4 worm cellular contexts compared by ENCODE assay signal in genomic region chrX:2074055-2074454, ce11.
A peak's percentile ranks its signal among the peaks of the same experiment; 100 is the strongest.
TF ChIP-seq lines count a peak whose summit lies in the region.

txdc-12.2 (plus strand) TSS chrX:2074450.

TF ChIP-seq in whole organism, L1 larva, 84 proteins besides CTCF, POLR2A, EP300 and RAD21:
- TF ChIP-seq elt-3 (tag; optimal IDR thresholded peaks at IDR 0.05; lab: Kevin White, UChicago) (peak in 1 of 6 experiments; percentile 23), isw-1 (GFP tag; IDR thresholded peaks at IDR 0.05; lab: Robert Waterston, UW) (no peak), ztf-4 (tag; optimal IDR thresholded peaks at IDR 0.05; lab: Kevin White, UChicago) (no peak), nhr-71 (tag; optimal IDR thresholded peaks at IDR 0.05; lab: Kevin White, UChicago) (peak; percentile 18), ets-5 (GFP tag; IDR thresholded peaks at IDR 0.05; lab: Robert Waterston, UW) (no peak), nhr-20 (tag; optimal IDR thresholded peaks at IDR 0.05; lab: Kevin White, UChicago) (peak; percentile 26), ces-1 (GFP tag; optimal IDR thresholded peaks at IDR 0.05; lab: Kevin White, UChicago) (no peak), lin-14 (GFP tag; optimal IDR thresholded peaks at IDR 0.05; lab: Kevin White, UChicago) (peak; percentile 69), nhr-84 (tag; optimal IDR thresholded peaks at IDR 0.05; lab: Kevin White, UChicago) (no peak), mep-1 (tag; optimal IDR thresholded peaks at IDR 0.05; lab: Kevin White, UChicago) (peak; percentile 58), aly-2 (tag; optimal IDR thresholded peaks at IDR 0.05; lab: Kevin White, UChicago) (no peak), unc-98 (GFP tag; IDR thresholded peaks at IDR 0.05; lab: Robert Waterston, UW) (no peak), nhr-47 (tag; optimal IDR thresholded peaks at IDR 0.05; lab: Kevin White, UChicago) (no peak), snu-23 (GFP tag; optimal IDR thresholded peaks at IDR 0.05; lab: Kevin White, UChicago) (peak; percentile 45), ztf-11 (tag; optimal IDR thresholded peaks at IDR 0.05; lab: Kevin White, UChicago) (no peak), fos-1 (tag; optimal IDR thresholded peaks at IDR 0.05; lab: Kevin White, UChicago) (no peak), rnt-1 (tag; optimal IDR thresholded peaks at IDR 0.05; lab: Kevin White, UChicago) (peak; percentile 10), tlp-1 (tag; optimal IDR thresholded peaks at IDR 0.05; lab: Kevin White, UChicago) (no peak), nhr-237 (tag; optimal IDR thresholded peaks at IDR 0.05; lab: Kevin White, UChicago) (no peak), dpl-1 (GFP tag; optimal IDR thresholded peaks at IDR 0.05; lab: Kevin White, UChicago) (no peak), lin-15B (tag; optimal IDR thresholded peaks at IDR 0.05; lab: Kevin White, UChicago) (no peak), vab-15 (tag; optimal IDR thresholded peaks at IDR 0.05; lab: Kevin White, UChicago) (no peak), aha-1 (tag; optimal IDR thresholded peaks at IDR 0.05; lab: Kevin White, UChicago) (no peak), blmp-1 (tag; optimal IDR thresholded peaks at IDR 0.05; lab: Kevin White, UChicago) (peak; percentile 87), nhr-85 (tag; lab: Kevin White, UChicago) (peak; percentile 73)

TF ChIP-seq in whole organism, L2 larva, 48 proteins besides CTCF, POLR2A, EP300 and RAD21:
- TF ChIP-seq lin-13 (GFP tag; optimal IDR thresholded peaks at IDR 0.05; lab: Kevin White, UChicago) (no peak), nhr-21 (tag; optimal IDR thresholded peaks at IDR 0.05; lab: Kevin White, UChicago) (no peak), fos-1 (tag; optimal IDR thresholded peaks at IDR 0.05; lab: Kevin White, UChicago) (peak; percentile 1), sma-9 (GFP tag; optimal IDR thresholded peaks at IDR 0.05; lab: Kevin White, UChicago) (no peak), sma-9 (tag; optimal IDR thresholded peaks at IDR 0.05; lab: Kevin White, UChicago) (no peak), C34F6.9 (tag; optimal IDR thresholded peaks at IDR 0.05; lab: Kevin White, UChicago) (no peak), nhr-25 (tag; optimal IDR thresholded peaks at IDR 0.05; lab: Kevin White, UChicago) (no peak), nhr-6 (tag; optimal IDR thresholded peaks at IDR 0.05; lab: Kevin White, UChicago) (no peak), ZK546.5 (tag; optimal IDR thresholded peaks at IDR 0.05; lab: Kevin White, UChicago) (no peak)

TF ChIP-seq in whole organism, L3 larva, 47 proteins besides CTCF, POLR2A, EP300 and RAD21:
- no peak for TF ChIP-seq pha-4 (tag; optimal IDR thresholded peaks at IDR 0.05; lab: Kevin White, UChicago)
- no peak for TF ChIP-seq elt-2 (tag; optimal IDR thresholded peaks at IDR 0.05; lab: Kevin White, UChicago)
- no peak for TF ChIP-seq lin-15B (tag; optimal IDR thresholded peaks at IDR 0.05; lab: Kevin White, UChicago)
- no peak for TF ChIP-seq eor-1 (tag; optimal IDR thresholded peaks at IDR 0.05; lab: Kevin White, UChicago)
- TF ChIP-seq nhr-43 (tag; optimal IDR thresholded peaks at IDR 0.05; lab: Kevin White, UChicago; ENCODE audit: poor library complexity, severe bottlenecking): no peak
- peak; percentile 87 for TF ChIP-seq nhr-23 (tag; optimal IDR thresholded peaks at IDR 0.05; lab: Kevin White, UChicago)
- TF ChIP-seq nfya-1 (tag; optimal IDR thresholded peaks at IDR 0.05; lab: Kevin White, UChicago; ENCODE audit: insufficient read depth): no peak
- TF ChIP-seq nhr-25 (tag; optimal IDR thresholded peaks at IDR 0.05; lab: Kevin White, UChicago): peak; percentile 59
- peak; percentile 20 for TF ChIP-seq egl-5 (tag; optimal IDR thresholded peaks at IDR 0.05; lab: Kevin White, UChicago)
TF ChIP-seq in whole organism, L3 larva: peak in this region for 3.

TF ChIP-seq in whole organism, L4 larva, 104 proteins besides CTCF, POLR2A, EP300 and RAD21:
- TF ChIP-seq nhr-41 (GFP tag; IDR thresholded peaks at IDR 0.05; lab: Robert Waterston, UW): no peak
- no peak for TF ChIP-seq duxl-1 (tag; optimal IDR thresholded peaks at IDR 0.05; lab: Kevin White, UChicago; ENCODE audit: poor library complexity)
- no peak for TF ChIP-seq lin-1 (GFP tag; IDR thresholded peaks at IDR 0.05; lab: Robert Waterston, UW)
- TF ChIP-seq ceh-32 (tag; optimal IDR thresholded peaks at IDR 0.05; lab: Kevin White, UChicago; ENCODE audit: poor library complexity): no peak
- TF ChIP-seq aly-2 (tag; optimal IDR thresholded peaks at IDR 0.05; lab: Kevin White, UChicago): no peak
- TF ChIP-seq unc-62 (GFP tag; optimal IDR thresholded peaks at IDR 0.05 in 1 of 2; lab: Kevin White, UChicago): peak in 1 of 2 experiments; percentile 90
- TF ChIP-seq unc-62 (tag; optimal IDR thresholded peaks at IDR 0.05; lab: Kevin White, UChicago): no peak
- no peak for TF ChIP-seq lin-39 (tag; optimal IDR thresholded peaks at IDR 0.05; lab: Kevin White, UChicago)
- TF ChIP-seq nhr-76 (tag; optimal IDR thresholded peaks at IDR 0.05; lab: Kevin White, UChicago): no peak
- no peak for TF ChIP-seq hif-1 (tag; optimal IDR thresholded peaks at IDR 0.05; lab: Kevin White, UChicago)
- TF ChIP-seq hlh-30 (tag; optimal IDR thresholded peaks at IDR 0.05; lab: Kevin White, UChicago; ENCODE audit: insufficient read depth): peak; percentile 10
- no peak for TF ChIP-seq F10B5.3 (tag; optimal IDR thresholded peaks at IDR 0.05; lab: Kevin White, UChicago)
- no peak for TF ChIP-seq arid-1 (GFP tag; conservative IDR thresholded peaks at IDR 0.05; lab: Robert Waterston, UW)
- TF ChIP-seq nhr-77 (tag; optimal IDR thresholded peaks at IDR 0.05; lab: Kevin White, UChicago): no peak
- no peak for TF ChIP-seq lin-15B (tag; optimal IDR thresholded peaks at IDR 0.05; lab: Kevin White, UChicago)
- no peak for TF ChIP-seq ZK546.5 (tag; optimal IDR thresholded peaks at IDR 0.05; lab: Kevin White, UChicago)
- TF ChIP-seq mxl-3 (GFP tag; optimal IDR thresholded peaks at IDR 0.05; lab: Kevin White, UChicago): peak; percentile 37
- TF ChIP-seq nhr-25 (tag; optimal IDR thresholded peaks at IDR 0.05; lab: Kevin White, UChicago; ENCODE audit: borderline replicate concordance, insufficient read depth): peak; percentile 27
- no peak for TF ChIP-seq daf-12 (tag; optimal IDR thresholded peaks at IDR 0.05; lab: Kevin White, UChicago)
- no peak for TF ChIP-seq zag-1 (tag; optimal IDR thresholded peaks at IDR 0.05; lab: Kevin White, UChicago)
- TF ChIP-seq nhr-6 (tag; optimal IDR thresholded peaks at IDR 0.05; lab: Kevin White, UChicago): no peak
- no peak for TF ChIP-seq saeg-2 (GFP tag; IDR thresholded peaks at IDR 0.05; lab: Robert Waterston, UW)
- peak; percentile 21 for TF ChIP-seq nhr-28 (tag; optimal IDR thresholded peaks at IDR 0.05; lab: Kevin White, UChicago)
- TF ChIP-seq dmd-6 (GFP tag; IDR thresholded peaks at IDR 0.05; lab: Robert Waterston, UW): no peak
TF ChIP-seq in whole organism, L4 larva: peak in this region for 5.

Comparison
In these comparisons a context has a peak if more than half of its experiments do, and no peak if none do; other contexts are left out.
1. Of the 29 proteins assayed by ChIP-seq in both whole organism, L4 larva and whole organism, L1 larva: peak only in whole organism, L4 larva: nhr-28; only in whole organism, L1 larva: mep-1; in both: none; in neither: 26; mixed calls (peak in some experiments, not most) for 1.